Fruit fly (Drosophila melanogaster) whole organism, embryonic: Measurements from ENCODE around the gene CG42237.
A peak's percentile ranks its signal among the peaks of the same experiment; 100 is the strongest.

Source experiments
- CG11723 ChIP-seq: fragments of 200-800 bp; sonication (Bioruptor generic); optimal IDR thresholded peaks from 2 replicates; lab custom pipeline; 2017; ENCODE audit warnings: missing biosample characterization, mild to moderate bottlenecking, missing genetic modification characterization
- CG2875 ChIP-seq: fragments of 200-800 bp; sonication (Bioruptor generic); optimal IDR thresholded peaks from 2 replicates; lab custom pipeline; 2017; ENCODE audit warnings: missing biosample characterization, mild to moderate bottlenecking, missing genetic modification characterization, missing genetic modification reagents
- Camta ChIP-seq: fragments of 200-800 bp; sonication (Bioruptor generic); optimal IDR thresholded peaks from 2 replicates; lab custom pipeline; 2016; ENCODE audit warnings: missing biosample characterization, missing genetic modification characterization
- Dip2 ChIP-seq: fragments of 200-800 bp; sonication (Bioruptor generic); IDR thresholded peaks from 2 replicates; pipeline ENCODE4 v1.3.6; 2022; ENCODE audit warnings: missing biosample characterization, missing genetic modification characterization
- onecut ChIP-seq: fragments of 200-800 bp; sonication (Bioruptor generic); IDR thresholded peaks from 2 replicates; pipeline ENCODE4 v1.3.6; 2022; ENCODE audit warnings: missing biosample characterization, missing genetic modification characterization
- pnt ChIP-seq: fragments of 200-800 bp; sonication (Bioruptor generic); optimal IDR thresholded peaks from 3 replicates; lab custom pipeline; 2016; ENCODE audit warnings: missing biosample characterization, missing genetic modification characterization
- psq ChIP-seq: fragments of 200-800 bp; sonication (Bioruptor generic); optimal IDR thresholded peaks from 2 replicates; lab custom pipeline; 2017; ENCODE audit warnings: missing biosample characterization, missing genetic modification characterization

DNA sequence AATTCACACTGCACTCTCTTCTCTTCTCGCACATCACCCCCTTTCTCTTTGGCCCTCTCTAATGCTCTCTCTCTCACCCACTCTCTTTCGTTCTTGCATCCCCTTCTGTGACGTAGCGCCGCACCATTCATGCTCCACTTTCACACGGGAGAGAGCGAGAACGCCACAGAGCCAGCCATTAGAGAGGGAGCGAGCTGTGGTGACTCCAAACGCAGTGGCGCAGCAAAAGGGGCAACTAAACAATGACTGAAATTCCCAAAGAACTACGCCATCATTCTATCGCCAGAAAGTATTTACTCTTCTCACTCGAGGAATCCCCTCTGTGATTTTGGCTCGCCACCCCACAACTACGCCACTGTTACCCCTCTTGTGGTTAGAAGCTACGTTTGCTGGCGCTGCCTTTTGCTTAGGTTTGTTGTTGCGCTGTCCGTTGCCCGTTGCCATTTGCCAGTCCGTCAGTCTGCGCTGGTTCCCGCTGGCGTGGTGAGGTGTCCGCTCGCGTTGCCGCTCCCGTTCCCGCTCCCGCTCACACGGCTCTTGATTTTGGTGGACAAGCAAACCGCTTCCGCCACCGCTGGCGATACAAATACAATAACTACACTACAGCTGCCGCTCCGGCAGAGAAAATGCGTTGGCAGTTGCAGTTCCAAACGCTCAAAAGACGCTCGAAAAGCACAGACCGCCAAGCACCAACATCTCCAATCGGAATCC lies 16.3 kb downstream of the CG42237 start:
- peak; percentile 98 for TF ChIP-seq onecut (GFP tag; lab: Robert Waterston, UW)
- TF ChIP-seq psq, result peak; percentile 93
- peak; percentile 98 for TF ChIP-seq Camta (GFP tag; lab: Kevin White, UChicago)
- peak; percentile 67 for TF ChIP-seq Dip2 (GFP tag; lab: Robert Waterston, UW)
- TF ChIP-seq CG2875, result peak; percentile 97
- peak; percentile 99 for TF ChIP-seq CG11723
- peak; percentile 99 for TF ChIP-seq pnt
